2 worm cellular contexts compared by ENCODE assay signal in genomic region chrX:13305779-13306178, ce11.
A peak's percentile ranks its signal among the peaks of the same experiment; 100 is the strongest.
TF ChIP-seq lines count a peak whose summit lies in the region.

Gene srd-43, minus strand, starts transcription at chrX:13305844.

TF ChIP-seq in whole organism, L1 larva, 84 proteins besides CTCF, POLR2A, EP300 and RAD21:
- TF ChIP-seq ceh-8 (GFP tag; optimal IDR thresholded peaks at IDR 0.05; lab: Kevin White, UChicago) (peak; percentile 33), nhr-28 (tag; optimal IDR thresholded peaks at IDR 0.05; lab: Kevin White, UChicago) (no peak)

TF ChIP-seq in whole organism, mixed stage, embryonic, 35 proteins besides CTCF, POLR2A, EP300 and RAD21:
- TF ChIP-seq pha-4 (tag; optimal IDR thresholded peaks at IDR 0.05; lab: Kevin White, UChicago) (no peak), zip-8 (tag; optimal IDR thresholded peaks at IDR 0.05; lab: Kevin White, UChicago) (peak; percentile 92)
